Worm (Caenorhabditis elegans): ENCODE results near the gene W01A11.1.

DNA sequence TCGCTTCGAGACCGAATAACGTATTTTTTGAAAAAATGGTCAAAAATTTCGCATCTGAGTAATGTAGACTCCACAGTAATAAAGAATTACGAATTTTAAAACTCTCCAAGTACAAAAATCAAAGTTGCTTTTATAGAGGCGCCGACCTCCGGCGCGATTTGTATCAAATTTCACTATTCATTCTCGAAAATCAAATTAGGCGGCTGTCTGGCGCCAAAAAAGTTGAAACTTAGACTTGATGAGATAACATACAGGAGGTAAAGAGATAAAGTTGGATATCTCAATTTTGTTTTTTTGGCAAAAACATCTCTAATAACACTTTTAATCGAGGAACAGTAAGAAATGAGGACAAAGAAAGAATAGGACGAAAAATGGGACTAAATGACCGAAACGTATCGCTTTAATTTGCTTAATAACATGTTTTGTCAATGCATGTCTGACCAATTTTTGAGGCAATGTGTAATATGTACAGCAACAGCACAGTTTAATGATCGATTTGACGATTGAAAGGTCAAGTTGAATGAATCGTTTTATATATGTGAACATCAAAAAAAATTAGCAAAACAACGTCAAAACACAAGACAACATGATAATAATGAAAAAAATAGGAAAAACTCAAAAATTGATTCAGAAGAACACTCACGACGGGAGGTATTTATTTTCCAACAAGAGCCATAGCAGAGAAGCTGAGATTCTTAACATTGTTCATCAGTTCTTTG, 7.4 kb downstream of the W01A11.1 start:
- TF ChIP-seq rnt-1 (tag; optimal IDR thresholded peaks at IDR 0.05) (no peak), nhr-76 (tag; optimal IDR thresholded peaks at IDR 0.05) (no peak), nhr-11 (tag; optimal IDR thresholded peaks at IDR 0.05) (no peak), mep-1 (tag; optimal IDR thresholded peaks at IDR 0.05) (no peak), hpl-2 (GFP tag; optimal IDR thresholded peaks at IDR 0.05) (no peak), elt-2 (tag; optimal IDR thresholded peaks at IDR 0.05) (no peak), unc-62 (GFP tag; optimal IDR thresholded peaks at IDR 0.05) (no peak), unc-130 (tag; optimal IDR thresholded peaks at IDR 0.05) (no peak), ztf-11 (tag; optimal IDR thresholded peaks at IDR 0.05) (no peak), pag-3 (tag; optimal IDR thresholded peaks at IDR 0.05; ENCODE audit: borderline replicate concordance, insufficient read depth) (no peak), lin-15B (tag; optimal IDR thresholded peaks at IDR 0.05) (no peak)
